Fruit fly (Drosophila melanogaster): Measurements from ENCODE around the gene CG15169.

Gene CG15169

dm6 chr2L:19014881-19015366 lies 24.1 kb downstream of the CG15169 start (continued):
- TF ChIP-seq tx (GFP tag; optimal IDR thresholded peaks at IDR 0.05): no peak
- TF ChIP-seq Hr78 (GFP tag; optimal IDR thresholded peaks at IDR 0.05): no peak
- TF ChIP-seq bigmax (GFP tag; optimal IDR thresholded peaks at IDR 0.05): no peak
- 0 out of 2 replicates have a peak, but pooled peaks have one; percentile 2 for TF ChIP-seq sob (GFP tag; IDR thresholded peaks at IDR 0.05)
- no peak for TF ChIP-seq pnt (GFP tag; optimal IDR thresholded peaks at IDR 0.05)
- TF ChIP-seq repo (GFP tag; optimal IDR thresholded peaks at IDR 0.05): no peak
- TF ChIP-seq lilli (GFP tag; optimal IDR thresholded peaks at IDR 0.05): peak; percentile 24
- no peak for TF ChIP-seq CG18619 (GFP tag; optimal IDR thresholded peaks at IDR 0.05)
- TF ChIP-seq CG17186 (GFP tag; optimal IDR thresholded peaks at IDR 0.05): no peak
- no peak for TF ChIP-seq z (GFP tag; IDR thresholded peaks at IDR 0.05)
- no peak for TF ChIP-seq tio (GFP tag; optimal IDR thresholded peaks at IDR 0.05)
- TF ChIP-seq Xrp1 (GFP tag; IDR thresholded peaks at IDR 0.05): no peak; the same call in 1 of the 2 replicates
- no peak for TF ChIP-seq toy (GFP tag; IDR thresholded peaks at IDR 0.05)
- TF ChIP-seq Elba2 (GFP tag; optimal IDR thresholded peaks at IDR 0.05): no peak
- TF ChIP-seq CG9215 (GFP tag; IDR thresholded peaks at IDR 0.05): no peak
- TF ChIP-seq Lpt (GFP tag; optimal IDR thresholded peaks at IDR 0.05): no peak
- no peak for TF ChIP-seq grn (GFP tag; optimal IDR thresholded peaks at IDR 0.05)
- TF ChIP-seq CG12219 (GFP tag; optimal IDR thresholded peaks at IDR 0.05): no peak
- TF ChIP-seq croc (GFP tag; conservative IDR thresholded peaks at IDR 0.05): 0 out of 3 replicates have a peak, but pooled peaks have one; percentile 4
- TF ChIP-seq hkb (optimal IDR thresholded peaks at IDR 0.05): no peak
- no peak for TF ChIP-seq hkb (GFP tag; IDR thresholded peaks at IDR 0.05)
- TF ChIP-seq sens (GFP tag): no peak
- no peak for TF ChIP-seq CG10979 (tag; optimal IDR thresholded peaks at IDR 0.05)
- no peak for TF ChIP-seq bcd (GFP tag; optimal IDR thresholded peaks at IDR 0.05)
- no peak for TF ChIP-seq CG2678 (tag; optimal IDR thresholded peaks at IDR 0.05)
- TF ChIP-seq sd (tag; optimal IDR thresholded peaks at IDR 0.05): peak; percentile 72
- no peak for TF ChIP-seq Abd-B (GFP tag; optimal IDR thresholded peaks at IDR 0.05)
- no peak for TF ChIP-seq CG15269 (tag; optimal IDR thresholded peaks at IDR 0.05)
- TF ChIP-seq CG30431 (GFP tag; optimal IDR thresholded peaks at IDR 0.05): no peak
- no peak for TF ChIP-seq ken (GFP tag; IDR thresholded peaks at IDR 0.05)
- no peak for TF ChIP-seq kni (GFP tag; optimal IDR thresholded peaks at IDR 0.05)
- peak; percentile 40 for TF ChIP-seq Meics (GFP tag; optimal IDR thresholded peaks at IDR 0.05)
- TF ChIP-seq CG14667 (GFP tag; IDR thresholded peaks at IDR 0.05): no peak
- no peak for TF ChIP-seq CG10274 (GFP tag; optimal IDR thresholded peaks at IDR 0.05)
- no peak for TF ChIP-seq dati (GFP tag; IDR thresholded peaks at IDR 0.05)
- no peak for TF ChIP-seq so (GFP tag; IDR thresholded peaks at IDR 0.05)
- no peak for TF ChIP-seq Hand (GFP tag; optimal IDR thresholded peaks at IDR 0.05)
- TF ChIP-seq cato (GFP tag; optimal IDR thresholded peaks at IDR 0.05; ENCODE audit: borderline replicate concordance): no peak
- TF ChIP-seq CG10462 (GFP tag; optimal IDR thresholded peaks at IDR 0.05): no peak
- TF ChIP-seq CG10654 (GFP tag; optimal IDR thresholded peaks at IDR 0.05): no peak
- TF ChIP-seq CG13775 (GFP tag; optimal IDR thresholded peaks at IDR 0.05): no peak
- no peak for TF ChIP-seq Lim3 (GFP tag; IDR thresholded peaks at IDR 0.05)
- TF ChIP-seq chif (GFP tag; optimal IDR thresholded peaks at IDR 0.05): no peak
- TF ChIP-seq wdn (GFP tag; IDR thresholded peaks at IDR 0.05): no peak
- no peak for TF ChIP-seq CHES-1-like (GFP tag; optimal IDR thresholded peaks at IDR 0.05)
- no peak for TF ChIP-seq CG8765 (GFP tag; IDR thresholded peaks at IDR 0.05)
- no peak for TF ChIP-seq Dek (tag; optimal IDR thresholded peaks at IDR 0.05)
- no peak for TF ChIP-seq CG14965 (GFP tag; optimal IDR thresholded peaks at IDR 0.05; ENCODE audit: borderline replicate concordance)
- TF ChIP-seq CG1024 (GFP tag; IDR thresholded peaks at IDR 0.05): no peak
- TF ChIP-seq caup (GFP tag; optimal IDR thresholded peaks at IDR 0.05; ENCODE audit: severe bottlenecking): no peak
- no peak for TF ChIP-seq Sox102F (GFP tag; optimal IDR thresholded peaks at IDR 0.05)
- TF ChIP-seq nerfin-2 (GFP tag; IDR thresholded peaks at IDR 0.05; ENCODE audit: partially characterized antibody): no peak

Data from whole organism, embryonic.